Worm (Caenorhabditis elegans) whole organism, L3 larva: Measurements from ENCODE around the gene trpp-9.

Experiments
- aly-2 ChIP-seq: fragments of 150-350 bp; optimal IDR thresholded peaks from 2 replicates; lab custom pipeline; 2014; ENCODE audit warnings: missing biosample characterization, missing genetic modification characterization
- elt-1 ChIP-seq: fragments of 150-350 bp; optimal IDR thresholded peaks from 2 replicates; lab custom pipeline; 2014; ENCODE audit warnings: missing biosample characterization, missing genetic modification characterization
- elt-3 ChIP-seq, 3 experiments: fragments of 150-350 bp in 1 of 3; sonication (generic microtip) in 2 of 3; optimal IDR thresholded peaks; 2 replicates in 2 of 3; 4 replicates in 1 of 3; lab custom pipeline; 2014 to 2017; ENCODE audit warnings: missing biosample characterization in 3 of 3, missing genetic modification characterization in 3 of 3
- fkh-10 ChIP-seq: sonication (generic microtip); optimal IDR thresholded peaks from 2 replicates; lab custom pipeline; 2017; ENCODE audit warnings: missing biosample characterization, missing genetic modification reagents, missing genetic modification characterization
- nhr-11 ChIP-seq: fragments of 150-350 bp; optimal IDR thresholded peaks from 2 replicates; lab custom pipeline; 2014; ENCODE audit warnings: missing biosample characterization, missing genetic modification characterization
- nhr-237 ChIP-seq: fragments of 150-350 bp; optimal IDR thresholded peaks from 2 replicates; lab custom pipeline; 2014; ENCODE audit warnings: missing biosample characterization, missing genetic modification characterization
- nhr-25 ChIP-seq: sonication (generic microtip); optimal IDR thresholded peaks from 2 replicates; lab custom pipeline; 2017; ENCODE audit warnings: missing biosample characterization, missing genetic modification characterization
- nhr-67 ChIP-seq: fragments of 150-350 bp; optimal IDR thresholded peaks from 2 replicates; lab custom pipeline; 2014; ENCODE audit warnings: missing biosample characterization, missing genetic modification characterization
- nhr-77 ChIP-seq: fragments of 150-350 bp; optimal IDR thresholded peaks from 2 replicates; lab custom pipeline; 2014; ENCODE audit warnings: missing biosample characterization, missing genetic modification characterization
- pha-4 ChIP-seq: fragments of 150-350 bp; optimal IDR thresholded peaks from 2 replicates; lab custom pipeline; 2014; ENCODE audit warnings: missing biosample characterization, missing genetic modification reagents, missing genetic modification characterization
- pqm-1 ChIP-seq: fragments of 150-350 bp; optimal IDR thresholded peaks from 2 replicates; lab custom pipeline; 2017; ENCODE audit warnings: missing biosample characterization, missing genetic modification characterization, inconsistent platforms

DNA sequence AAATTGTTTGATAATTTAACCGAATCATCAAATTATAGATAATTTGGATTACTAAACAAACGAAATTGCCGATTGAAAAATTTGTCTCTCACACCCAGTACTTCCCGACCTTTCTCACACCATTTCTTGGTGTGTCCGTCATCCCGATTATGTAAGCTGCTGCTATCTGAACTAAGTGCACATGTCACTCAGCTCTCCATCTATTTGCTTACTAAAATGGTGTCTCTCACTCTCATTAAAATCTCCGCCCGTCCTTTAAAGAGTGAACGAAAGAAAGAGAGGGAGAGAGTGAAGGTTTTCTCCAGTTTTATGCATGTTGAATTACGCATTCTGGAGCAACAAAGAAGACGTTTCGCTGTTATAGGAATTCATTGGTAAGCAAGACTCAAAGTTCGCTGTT, 9.2 kb upstream of the trpp-9 start:
- TF ChIP-seq nhr-11 (tag; lab: Kevin White, UChicago), result no peak
- TF ChIP-seq nhr-67 (tag; lab: Kevin White, UChicago), result no peak
- no peak for TF ChIP-seq pqm-1 (tag; lab: Kevin White, UChicago)
- no peak for TF ChIP-seq fkh-10 (GFP tag; lab: Kevin White, UChicago)
- no peak for TF ChIP-seq nhr-77
- no peak for TF ChIP-seq nhr-237 (tag; lab: Kevin White, UChicago)
- TF ChIP-seq elt-3 (tag; optimal IDR thresholded peaks at IDR 0.05; lab: Kevin White, UChicago), result no peak
- no peak for TF ChIP-seq elt-1 (tag; lab: Kevin White, UChicago)
- TF ChIP-seq nhr-25 (tag; lab: Kevin White, UChicago), result no peak
- TF ChIP-seq pha-4, result no peak
- TF ChIP-seq aly-2 (tag; lab: Kevin White, UChicago), result no peak
